Worm (Caenorhabditis elegans): ENCODE measurements around the gene fbxa-209.

DNA sequence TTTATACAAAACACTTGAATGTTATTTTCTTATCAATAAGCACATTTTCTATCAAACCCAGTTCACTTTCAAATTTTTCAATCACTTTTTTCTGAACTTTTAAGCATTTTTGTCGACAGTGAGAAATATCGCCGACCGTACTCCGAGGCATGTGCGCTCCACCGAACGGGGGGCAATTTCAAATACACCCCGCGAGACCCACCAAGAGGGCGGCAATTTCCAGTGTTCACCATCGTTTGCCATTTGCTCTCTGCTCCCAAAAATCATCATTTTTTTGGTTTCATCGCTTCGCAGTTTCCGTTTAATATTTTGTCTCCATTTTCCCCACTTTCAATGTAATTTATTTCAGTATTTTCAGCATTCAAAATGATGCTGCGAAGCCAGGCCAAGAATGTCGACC is 31.5 kb downstream of the fbxa-209 start, which contains the start of gene cyb-3:
- no peak for TF ChIP-seq T23F11.4 (GFP tag; optimal IDR thresholded peaks at IDR 0.05)
- TF ChIP-seq ahr-1 (tag; optimal IDR thresholded peaks at IDR 0.05): no peak
- no peak for TF ChIP-seq dmd-4 (tag; optimal IDR thresholded peaks at IDR 0.05; ENCODE audit: borderline replicate concordance)
- TF ChIP-seq nfya-1 (tag; optimal IDR thresholded peaks at IDR 0.05): no peak
- TF ChIP-seq madf-2 (tag; optimal IDR thresholded peaks at IDR 0.05): no peak
- TF ChIP-seq nhr-11 (tag; optimal IDR thresholded peaks at IDR 0.05): no peak
- no peak for TF ChIP-seq ceh-2 (tag; optimal IDR thresholded peaks at IDR 0.05)
- no peak for TF ChIP-seq ceh-6 (GFP tag; optimal IDR thresholded peaks at IDR 0.05)
- no peak for TF ChIP-seq elt-2 (tag; optimal IDR thresholded peaks at IDR 0.05)
- TF ChIP-seq ceh-14 (tag; optimal IDR thresholded peaks at IDR 0.05): no peak
- no peak for TF ChIP-seq unc-86 (tag; optimal IDR thresholded peaks at IDR 0.05)
- TF ChIP-seq lim-6 (tag; optimal IDR thresholded peaks at IDR 0.05): no peak
- no peak for TF ChIP-seq F13H6.1 (tag; optimal IDR thresholded peaks at IDR 0.05)
